Fruit fly (Drosophila melanogaster) whole organism, prepupa: ENCODE data around the gene Ctps.
A peak's percentile ranks its signal among the peaks of the same experiment; 100 is the strongest.

Source experiments
- Blimp-1 ChIP-seq: fragments of 200-800 bp; sonication (Bioruptor generic); optimal IDR thresholded peaks from 3 replicates; lab custom pipeline; 2017; ENCODE audit warnings: missing biosample characterization, missing genetic modification characterization, mild to moderate bottlenecking, moderate library complexity, missing genetic modification reagents
- CG10631 ChIP-seq: fragments of 200-800 bp; sonication (Bioruptor generic); optimal IDR thresholded peaks from 2 replicates; lab custom pipeline; 2016; ENCODE audit warnings: missing biosample characterization, missing genetic modification characterization
- CG10669 ChIP-seq: fragments of 200-800 bp; sonication (Bioruptor generic); optimal IDR thresholded peaks from 3 replicates; lab custom pipeline; 2018; ENCODE audit warnings: missing biosample characterization, mild to moderate bottlenecking, missing genetic modification characterization, moderate library complexity
- CG11294 ChIP-seq: fragments of 200-800 bp; sonication (Bioruptor generic); IDR thresholded peaks from 2 replicates; pipeline ENCODE4 v1.3.6; 2022; ENCODE audit warnings: missing biosample characterization, missing genetic modification characterization
- CG11762 ChIP-seq: fragments of 200-800 bp; sonication (Bioruptor generic); optimal IDR thresholded peaks from 3 replicates; lab custom pipeline; 2016; ENCODE audit warnings: missing biosample characterization, missing genetic modification characterization; ENCODE audit not compliant: insufficient read depth
- CG11902 ChIP-seq: fragments of 200-800 bp; sonication (Bioruptor generic); optimal IDR thresholded peaks from 3 replicates; lab custom pipeline; 2016; ENCODE audit warnings: missing biosample characterization, missing genetic modification characterization
- CG15336 ChIP-seq: fragments of 200-800 bp; sonication (Bioruptor generic); IDR thresholded peaks from 2 replicates; pipeline ENCODE4 v1.3.6; 2022; ENCODE audit warnings: missing biosample characterization, missing genetic modification characterization
- CG1621 ChIP-seq: fragments of 200-800 bp; sonication (Bioruptor generic); optimal IDR thresholded peaks from 3 replicates; lab custom pipeline; 2018; ENCODE audit warnings: missing biosample characterization, mild to moderate bottlenecking, missing genetic modification characterization
- CG3032 ChIP-seq: fragments of 200-800 bp; optimal IDR thresholded peaks from 2 replicates; lab custom pipeline; 2019; ENCODE audit warnings: missing biosample characterization, mild to moderate bottlenecking, missing genetic modification characterization, moderate library complexity
- CG31627 ChIP-seq: fragments of 200-800 bp; sonication (Bioruptor generic); optimal IDR thresholded peaks from 3 replicates; lab custom pipeline; 2016; ENCODE audit warnings: missing biosample characterization, missing genetic modification characterization
- CG32006 ChIP-seq: fragments of 200-800 bp; sonication (Bioruptor generic); optimal IDR thresholded peaks from 3 replicates; lab custom pipeline; 2017; ENCODE audit warnings: missing biosample characterization, mild to moderate bottlenecking, missing genetic modification characterization
- CG34406 ChIP-seq: fragments of 200-800 bp; sonication (Bioruptor generic); optimal IDR thresholded peaks from 3 replicates; lab custom pipeline; 2016; ENCODE audit warnings: missing biosample characterization, missing genetic modification characterization
- CG4318 ChIP-seq: fragments of 200-800 bp; sonication (Bioruptor generic); optimal IDR thresholded peaks from 3 replicates; lab custom pipeline; 2017; ENCODE audit warnings: missing biosample characterization, mild to moderate bottlenecking, missing genetic modification characterization
- CG6163 ChIP-seq: fragments of 200-800 bp; sonication (Bioruptor generic); IDR thresholded peaks from 3 replicates; pipeline ENCODE4 v1.3.6; 2022; ENCODE audit warnings: missing biosample characterization, missing genetic modification characterization
- CG6276 ChIP-seq: fragments of 200-800 bp; sonication (Bioruptor generic); optimal IDR thresholded peaks from 2 replicates; lab custom pipeline; 2017; ENCODE audit warnings: missing biosample characterization, mild to moderate bottlenecking, missing genetic modification characterization
- CG6792 ChIP-seq: fragments of 200-800 bp; sonication (Bioruptor generic); optimal IDR thresholded peaks from 3 replicates; lab custom pipeline; 2016; ENCODE audit warnings: missing biosample characterization, missing genetic modification characterization
- CG6854 ChIP-seq: fragments of 200-800 bp; sonication (Bioruptor generic); optimal IDR thresholded peaks from 2 replicates; lab custom pipeline; 2017; ENCODE audit warnings: missing biosample characterization, mild to moderate bottlenecking, missing genetic modification characterization
- CG7368 ChIP-seq: fragments of 200-800 bp; sonication (Bioruptor generic); optimal IDR thresholded peaks from 3 replicates; lab custom pipeline; 2016; ENCODE audit warnings: missing biosample characterization, missing genetic modification characterization
- CG8119 ChIP-seq: fragments of 200-800 bp; sonication (Bioruptor generic); IDR thresholded peaks from 3 replicates; pipeline ENCODE4 v1.3.6; 2022; ENCODE audit warnings: missing biosample characterization, missing genetic modification characterization
- CG8319 ChIP-seq: fragments of 200-800 bp; sonication (Bioruptor generic); optimal IDR thresholded peaks from 3 replicates; lab custom pipeline; 2016; ENCODE audit warnings: missing biosample characterization, missing genetic modification characterization
- CG9139 ChIP-seq: fragments of 200-800 bp; sonication (Bioruptor generic); optimal IDR thresholded peaks from 3 replicates; lab custom pipeline; 2017; ENCODE audit warnings: missing biosample characterization, mild to moderate bottlenecking, missing genetic modification characterization
- Eip75B ChIP-seq: fragments of 200-800 bp; sonication (Bioruptor generic); optimal IDR thresholded peaks from 3 replicates; lab custom pipeline; 2016; ENCODE audit warnings: missing biosample characterization, missing genetic modification characterization
- Eip78C ChIP-seq: fragments of 200-800 bp; sonication (Bioruptor generic); peaks from one replicate; lab custom pipeline; 2016; ENCODE audit warnings: missing biosample characterization, missing genetic modification characterization
- Eip93F ChIP-seq: fragments of 200-800 bp; sonication (Bioruptor generic); optimal IDR thresholded peaks from 2 replicates; lab custom pipeline; 2016; ENCODE audit warnings: missing biosample characterization, mild to moderate bottlenecking, missing genetic modification characterization
- Ets21C ChIP-seq: fragments of 200-800 bp; sonication (Bioruptor generic); optimal IDR thresholded peaks from 3 replicates; lab custom pipeline; 2016; ENCODE audit warnings: missing biosample characterization, missing genetic modification characterization
- Ets96B ChIP-seq: fragments of 200-800 bp; optimal IDR thresholded peaks from 2 replicates; lab custom pipeline; 2019; ENCODE audit warnings: missing biosample characterization, mild to moderate bottlenecking, missing genetic modification characterization, moderate library complexity
- Gug ChIP-seq: fragments of 200-800 bp; sonication (Bioruptor generic); IDR thresholded peaks from 2 replicates; pipeline ENCODE4 v1.3.6; 2022; ENCODE audit warnings: missing biosample characterization, missing genetic modification characterization
- Hr38 ChIP-seq: sonication (Bioruptor generic); optimal IDR thresholded peaks from 2 replicates; lab custom pipeline; 2016; ENCODE audit warnings: missing biosample characterization, missing genetic modification characterization
- Hr39 ChIP-seq: fragments of 200-800 bp; sonication (Bioruptor generic); optimal IDR thresholded peaks from 2 replicates; lab custom pipeline; 2016; ENCODE audit warnings: missing biosample characterization, missing genetic modification characterization
- Hr4 ChIP-seq: fragments of 200-800 bp; sonication (Bioruptor generic); optimal IDR thresholded peaks from 3 replicates; lab custom pipeline; 2016; ENCODE audit warnings: missing biosample characterization, missing genetic modification characterization
- Lpt ChIP-seq: fragments of 200-800 bp; sonication (Bioruptor generic); optimal IDR thresholded peaks from 3 replicates; lab custom pipeline; 2016; ENCODE audit warnings: missing biosample characterization, missing genetic modification characterization
- OdsH ChIP-seq: fragments of 200-800 bp; sonication (Bioruptor generic); optimal IDR thresholded peaks from 3 replicates; lab custom pipeline; 2016; ENCODE audit warnings: missing biosample characterization, missing genetic modification characterization
- Smox ChIP-seq: fragments of 200-800 bp; sonication (Bioruptor generic); optimal IDR thresholded peaks from 3 replicates; lab custom pipeline; 2016; ENCODE audit warnings: missing biosample characterization, missing genetic modification characterization
- Sox102F ChIP-seq: fragments of 200-800 bp; sonication (Bioruptor generic); optimal IDR thresholded peaks from 2 replicates; lab custom pipeline; 2016; ENCODE audit warnings: missing biosample characterization, mild to moderate bottlenecking, missing genetic modification characterization
- Sox14 ChIP-seq: fragments of 200-800 bp; sonication (Bioruptor generic); optimal IDR thresholded peaks from 3 replicates; lab custom pipeline; 2016; ENCODE audit warnings: missing biosample characterization, missing genetic modification characterization
- Sox15 ChIP-seq: fragments of 200-800 bp; sonication (Bioruptor generic); optimal IDR thresholded peaks from 3 replicates; lab custom pipeline; 2016; ENCODE audit warnings: missing biosample characterization, missing genetic modification characterization
- acj6 ChIP-seq: fragments of 200-800 bp; sonication (Bioruptor generic); optimal IDR thresholded peaks from 3 replicates; lab custom pipeline; 2016; ENCODE audit warnings: missing biosample characterization, missing genetic modification characterization
- cyc ChIP-seq: fragments of 200-800 bp; sonication (Bioruptor generic); optimal IDR thresholded peaks from 3 replicates; lab custom pipeline; 2016; ENCODE audit warnings: missing biosample characterization, missing genetic modification characterization
- dac ChIP-seq: fragments of 200-800 bp; sonication (Bioruptor generic); optimal IDR thresholded peaks from 2 replicates; lab custom pipeline; 2017; ENCODE audit warnings: missing biosample characterization, mild to moderate bottlenecking, missing genetic modification characterization
- dsx ChIP-seq: fragments of 200-800 bp; optimal IDR thresholded peaks from 3 replicates; lab custom pipeline; 2019; ENCODE audit warnings: missing biosample characterization, mild to moderate bottlenecking, missing genetic modification characterization, moderate library complexity; ENCODE audit not compliant: poor library complexity, severe bottlenecking
- eg ChIP-seq: fragments of 200-800 bp; sonication (Bioruptor generic); IDR thresholded peaks from 3 replicates; pipeline ENCODE4 v1.3.6; 2022; ENCODE audit warnings: missing biosample characterization, missing genetic modification characterization
- esn ChIP-seq: fragments of 200-800 bp; sonication (Bioruptor generic); optimal IDR thresholded peaks from 2 replicates; lab custom pipeline; 2016; ENCODE audit warnings: missing biosample characterization, mild to moderate bottlenecking, missing genetic modification characterization, moderate library complexity
- fd85E ChIP-seq: fragments of 200-800 bp; sonication (Bioruptor generic); optimal IDR thresholded peaks from 3 replicates; lab custom pipeline; 2016; ENCODE audit warnings: missing biosample characterization, missing genetic modification characterization
- fkh ChIP-seq: fragments of 200-800 bp; sonication (Bioruptor generic); optimal IDR thresholded peaks from 3 replicates; lab custom pipeline; 2017; ENCODE audit warnings: missing biosample characterization, mild to moderate bottlenecking, missing genetic modification characterization, moderate library complexity
- pdm3 ChIP-seq: fragments of 200-800 bp; sonication (Bioruptor generic); optimal IDR thresholded peaks from 3 replicates; lab custom pipeline; 2016; ENCODE audit warnings: missing biosample characterization, missing genetic modification characterization
- salr ChIP-seq, 2 experiments: fragments of 200-800 bp; sonication (Bioruptor generic); optimal IDR thresholded peaks; 3 replicates each; lab custom pipeline; 2016 to 2018; ENCODE audit warnings: missing biosample characterization in 2 of 2, missing genetic modification characterization in 2 of 2, mild to moderate bottlenecking in 1 of 2
- spab ChIP-seq: fragments of 200-800 bp; sonication (Bioruptor generic); optimal IDR thresholded peaks from 2 replicates; lab custom pipeline; 2017; ENCODE audit warnings: missing biosample characterization, mild to moderate bottlenecking, missing genetic modification characterization, missing genetic modification reagents
- ss ChIP-seq, 2 experiments: fragments of 200-800 bp; sonication (Bioruptor generic); optimal IDR thresholded peaks; 2 replicates in 1 of 2; 3 replicates in 1 of 2; lab custom pipeline; 2017 to 2018; ENCODE audit warnings: mild to moderate bottlenecking in 2 of 2, missing biosample characterization in 2 of 2, missing genetic modification characterization in 2 of 2, moderate library complexity in 1 of 2
- svp ChIP-seq: fragments of 200-800 bp; sonication (Bioruptor generic); peaks from one replicate; lab custom pipeline; 2016; ENCODE audit warnings: missing biosample characterization, missing genetic modification characterization
- topi ChIP-seq: fragments of 200-800 bp; sonication (Bioruptor generic); optimal IDR thresholded peaks from 3 replicates; lab custom pipeline; 2016; ENCODE audit warnings: missing biosample characterization, missing genetic modification characterization
- vri ChIP-seq: fragments of 200-800 bp; sonication (Bioruptor generic); optimal IDR thresholded peaks from 3 replicates; lab custom pipeline; 2016; ENCODE audit warnings: missing biosample characterization, mild to moderate bottlenecking, missing genetic modification characterization

Ctps gene

dm6 chr3L:15102669-15103309 lies 5.1 kb downstream of the Ctps start:
- TF ChIP-seq CG6163 (GFP tag; lab: Robert Waterston, UW): peak; percentile 54; the same call in 1 of the 3 replicates
- peak; percentile 28 for TF ChIP-seq spab (GFP tag; lab: Kevin White, UChicago)
- TF ChIP-seq eg: 0 out of 3 replicates have a peak, but pooled peaks have one; percentile 47
- TF ChIP-seq Smox: no peak
- TF ChIP-seq Eip93F: no peak
- TF ChIP-seq Hr4 (GFP tag; lab: Kevin White, UChicago): peak; percentile 7
- peak; percentile 6 for TF ChIP-seq Sox15 (GFP tag; lab: Kevin White, UChicago)
- peak; percentile 44; the same call in 2 of the 3 replicates for TF ChIP-seq CG8119 (GFP tag; lab: Robert Waterston, UW)
- peak; percentile 46 for TF ChIP-seq svp (GFP tag; lab: Kevin White, UChicago)
- TF ChIP-seq CG3032 (tag; lab: Kevin White, UChicago): peak; percentile 57
- peak; percentile 6 for TF ChIP-seq CG4318 (GFP tag; lab: Kevin White, UChicago)
- TF ChIP-seq esn (GFP tag; lab: Kevin White, UChicago): no peak
- no peak for TF ChIP-seq pdm3 (GFP tag; lab: Kevin White, UChicago)
- peak; percentile 15 for TF ChIP-seq CG7368 (GFP tag; lab: Kevin White, UChicago)
- TF ChIP-seq Lpt (GFP tag; lab: Kevin White, UChicago): no peak
- peak; percentile 18 for TF ChIP-seq CG31627
- no peak for TF ChIP-seq CG11762 (GFP tag; lab: Kevin White, UChicago)
- TF ChIP-seq topi: peak; percentile 14
- peak; percentile 99 for TF ChIP-seq CG6854 (GFP tag; lab: Kevin White, UChicago)
- TF ChIP-seq dsx (GFP tag; lab: Kevin White, UChicago): peak; percentile 43
- TF ChIP-seq salr (GFP tag; optimal IDR thresholded peaks at IDR 0.05; lab: Kevin White, UChicago): no peak
- TF ChIP-seq Eip78C: peak; percentile 57
- TF ChIP-seq vri (GFP tag; lab: Kevin White, UChicago): no peak
- 0 out of 2 replicates have a peak, but pooled peaks have one; percentile 15 for TF ChIP-seq Gug
- no peak for TF ChIP-seq Ets21C (GFP tag; lab: Kevin White, UChicago)
- peak; percentile 22 for TF ChIP-seq OdsH
- peak; percentile 40 for TF ChIP-seq Ets96B (tag; lab: Kevin White, UChicago)
- no peak for TF ChIP-seq CG8319 (GFP tag; lab: Kevin White, UChicago)
- TF ChIP-seq acj6 (GFP tag; lab: Kevin White, UChicago): peak; percentile 27
- TF ChIP-seq CG34406 (GFP tag; lab: Kevin White, UChicago): peak; percentile 16
- no peak for TF ChIP-seq Sox102F (GFP tag; lab: Kevin White, UChicago)
- peak; percentile 17 for TF ChIP-seq CG10631 (GFP tag; lab: Kevin White, UChicago)
- TF ChIP-seq Hr39 (GFP tag; lab: Kevin White, UChicago): peak; percentile 17
- peak; percentile 39 for TF ChIP-seq CG32006 (GFP tag; lab: Kevin White, UChicago)
- TF ChIP-seq CG11902 (GFP tag; lab: Kevin White, UChicago): peak; percentile 8
- TF ChIP-seq ss (GFP tag; optimal IDR thresholded peaks at IDR 0.05; lab: Kevin White, UChicago): peak; percentile 38 to 56
- no peak for TF ChIP-seq CG10669 (GFP tag; lab: Kevin White, UChicago)
- no peak for TF ChIP-seq CG11294
- TF ChIP-seq CG1621 (tag; lab: Kevin White, UChicago): peak; percentile 18
- TF ChIP-seq CG6792 (GFP tag; lab: Kevin White, UChicago): no peak
- TF ChIP-seq cyc (GFP tag; lab: Kevin White, UChicago): peak; percentile 19
- TF ChIP-seq fd85E: no peak
- TF ChIP-seq CG15336 (GFP tag; lab: Robert Waterston, UW): no peak
- no peak for TF ChIP-seq fkh
- TF ChIP-seq dac (GFP tag; lab: Kevin White, UChicago): no peak
- TF ChIP-seq CG6276 (GFP tag; lab: Kevin White, UChicago): peak; percentile 4
- TF ChIP-seq Blimp-1 (GFP tag; lab: Kevin White, UChicago): no peak
- TF ChIP-seq CG9139: no peak
- TF ChIP-seq Hr38 (GFP tag; lab: Kevin White, UChicago): no peak
- no peak for TF ChIP-seq Sox14
- TF ChIP-seq Eip75B (GFP tag; lab: Kevin White, UChicago): no peak
